Worm (Caenorhabditis elegans): ENCODE data around the gene C03A7.2.

- TF ChIP-seq ceh-82 (tag; optimal IDR thresholded peaks at IDR 0.05): no peak
- no peak for TF ChIP-seq mdl-1 (tag; optimal IDR thresholded peaks at IDR 0.05)
- no peak for TF ChIP-seq ama-1 (optimal IDR thresholded peaks at IDR 0.05)
- TF ChIP-seq nfya-1 (tag; optimal IDR thresholded peaks at IDR 0.05; ENCODE audit: insufficient read depth): no peak
- no peak for TF ChIP-seq zag-1 (tag; optimal IDR thresholded peaks at IDR 0.05)
- no peak for TF ChIP-seq elt-3 (tag; optimal IDR thresholded peaks at IDR 0.05)
- no peak for TF ChIP-seq ceh-28 (tag; optimal IDR thresholded peaks at IDR 0.05)
- no peak for TF ChIP-seq fos-1 (tag; optimal IDR thresholded peaks at IDR 0.05)
- TF ChIP-seq elt-2 (tag; optimal IDR thresholded peaks at IDR 0.05): no peak
- no peak for TF ChIP-seq ztf-11 (tag; optimal IDR thresholded peaks at IDR 0.05)
- no peak for TF ChIP-seq nhr-12 (tag; optimal IDR thresholded peaks at IDR 0.05)
- TF ChIP-seq aly-2 (tag; optimal IDR thresholded peaks at IDR 0.05): no peak
- TF ChIP-seq lin-15B (tag; optimal IDR thresholded peaks at IDR 0.05): no peak
- TF ChIP-seq nhr-23 (tag; optimal IDR thresholded peaks at IDR 0.05): no peak
These were observed 37.9 kb upstream of the C03A7.2 start, which contains the start of gene srh-129 for ce11 chrV:5143785-5144184.

Data from whole organism, L3 larva.